Fruit fly (Drosophila melanogaster): ENCODE data around the gene CG43448.

Gene CG43448

dm6 chr3R:30268733-30269132 lies 31.2 kb upstream of the CG43448 start (continued):
- peak; percentile 29 for TF ChIP-seq Sox14 (GFP tag; optimal IDR thresholded peaks at IDR 0.05)
- TF ChIP-seq dac (GFP tag; optimal IDR thresholded peaks at IDR 0.05): no peak
- TF ChIP-seq spab (GFP tag; optimal IDR thresholded peaks at IDR 0.05): peak; percentile 20
- TF ChIP-seq CG8632 (GFP tag; optimal IDR thresholded peaks at IDR 0.05): peak; percentile 27
- TF ChIP-seq cyc (GFP tag; optimal IDR thresholded peaks at IDR 0.05): peak; percentile 38
- no peak for TF ChIP-seq ss (GFP tag; optimal IDR thresholded peaks at IDR 0.05)
- no peak for TF ChIP-seq CG11294 (GFP tag; IDR thresholded peaks at IDR 0.05)
- no peak for TF ChIP-seq fd59A (GFP tag; optimal IDR thresholded peaks at IDR 0.05)
- TF ChIP-seq OdsH (GFP tag; optimal IDR thresholded peaks at IDR 0.05): peak; percentile 30
- TF ChIP-seq Smox (GFP tag; optimal IDR thresholded peaks at IDR 0.05): peak; percentile 35
- TF ChIP-seq CG6163 (GFP tag; IDR thresholded peaks at IDR 0.05): 0 out of 3 replicates have a peak, but pooled peaks have one; percentile 29
- TF ChIP-seq CG11902 (GFP tag; optimal IDR thresholded peaks at IDR 0.05): peak; percentile 28
- TF ChIP-seq Eip75B (GFP tag; optimal IDR thresholded peaks at IDR 0.05): peak; percentile 25
- peak; percentile 10 for TF ChIP-seq CG34406 (GFP tag; optimal IDR thresholded peaks at IDR 0.05)
- peak; percentile 62 for TF ChIP-seq Met (GFP tag; optimal IDR thresholded peaks at IDR 0.05)
- TF ChIP-seq CG3032 (tag; optimal IDR thresholded peaks at IDR 0.05): no peak
- no peak for TF ChIP-seq salr (GFP tag; optimal IDR thresholded peaks at IDR 0.05)
- TF ChIP-seq acj6 (GFP tag; optimal IDR thresholded peaks at IDR 0.05): peak; percentile 33
- no peak for TF ChIP-seq Hr38 (GFP tag; optimal IDR thresholded peaks at IDR 0.05)
- no peak for TF ChIP-seq CG9139 (GFP tag; optimal IDR thresholded peaks at IDR 0.05)
- TF ChIP-seq pdm3 (GFP tag; optimal IDR thresholded peaks at IDR 0.05): peak; percentile 33
- peak; percentile 27 for TF ChIP-seq CG11762 (GFP tag; optimal IDR thresholded peaks at IDR 0.05; ENCODE audit: insufficient read depth)
- peak; percentile 47 for TF ChIP-seq esn (GFP tag; optimal IDR thresholded peaks at IDR 0.05)
- TF ChIP-seq CG6854 (GFP tag; optimal IDR thresholded peaks at IDR 0.05): no peak
- peak; percentile 4 for TF ChIP-seq CG6792 (GFP tag; optimal IDR thresholded peaks at IDR 0.05)

- TF ChIP-seq dac (GFP tag; optimal IDR thresholded peaks at IDR 0.05) (peak; percentile 84), Hr39 (GFP tag; optimal IDR thresholded peaks at IDR 0.05) (peak; percentile 82), CG11762 (GFP tag; optimal IDR thresholded peaks at IDR 0.05; ENCODE audit: insufficient read depth) (peak; percentile 86), ss (GFP tag; optimal IDR thresholded peaks at IDR 0.05) (peak; percentile 94 to 97), vri (GFP tag; optimal IDR thresholded peaks at IDR 0.05) (peak; percentile 83), Sox102F (GFP tag; optimal IDR thresholded peaks at IDR 0.05) (peak; percentile 87), lz (GFP tag; optimal IDR thresholded peaks at IDR 0.05) (peak; percentile 84), net (GFP tag; optimal IDR thresholded peaks at IDR 0.05) (peak; percentile 95), Smox (GFP tag; optimal IDR thresholded peaks at IDR 0.05) (peak; percentile 85), CG6854 (GFP tag; optimal IDR thresholded peaks at IDR 0.05) (peak; percentile 61), topi (GFP tag; optimal IDR thresholded peaks at IDR 0.05) (peak; percentile 83), CG34406 (GFP tag; optimal IDR thresholded peaks at IDR 0.05) (peak; percentile 91), acj6 (GFP tag; optimal IDR thresholded peaks at IDR 0.05) (peak; percentile 96), CG3919 (GFP tag; optimal IDR thresholded peaks at IDR 0.05) (peak; percentile 94), Eip75B (GFP tag; optimal IDR thresholded peaks at IDR 0.05) (peak; percentile 92), CG15336 (GFP tag; IDR thresholded peaks at IDR 0.05) (peak; percentile 97), Ets21C (GFP tag; optimal IDR thresholded peaks at IDR 0.05) (peak; percentile 66), pdm3 (GFP tag; optimal IDR thresholded peaks at IDR 0.05) (peak; percentile 95), CG6792 (GFP tag; optimal IDR thresholded peaks at IDR 0.05) (peak; percentile 90), Sox15 (GFP tag; optimal IDR thresholded peaks at IDR 0.05) (peak; percentile 72), Lpt (GFP tag; optimal IDR thresholded peaks at IDR 0.05) (peak; percentile 88), CG11294 (GFP tag; IDR thresholded peaks at IDR 0.05) (peak; percentile 94), Ets96B (tag; optimal IDR thresholded peaks at IDR 0.05) (peak; percentile 95), CG31627 (GFP tag; optimal IDR thresholded peaks at IDR 0.05) (peak; percentile 81), fkh (GFP tag; optimal IDR thresholded peaks at IDR 0.05) (no peak), fd85E (GFP tag; optimal IDR thresholded peaks at IDR 0.05) (peak; percentile 66), Met (GFP tag; optimal IDR thresholded peaks at IDR 0.05) (peak; percentile 87), CG1621 (tag; optimal IDR thresholded peaks at IDR 0.05) (peak; percentile 96), dsx (GFP tag; optimal IDR thresholded peaks at IDR 0.05; ENCODE audit: poor library complexity, severe bottlenecking) (peak; percentile 96), CG11902 (GFP tag; optimal IDR thresholded peaks at IDR 0.05) (peak; percentile 71), Gug (GFP tag; IDR thresholded peaks at IDR 0.05) (peak; percentile 96), CG8319 (GFP tag; optimal IDR thresholded peaks at IDR 0.05) (peak; percentile 78), eg (GFP tag; IDR thresholded peaks at IDR 0.05) (peak; percentile 97), salr (GFP tag; optimal IDR thresholded peaks at IDR 0.05) (peak; percentile 94 to 97), CG16779 (tag; optimal IDR thresholded peaks at IDR 0.05) (peak; percentile 75), CG6276 (GFP tag; optimal IDR thresholded peaks at IDR 0.05) (peak; percentile 79), CG6808 (GFP tag; optimal IDR thresholded peaks at IDR 0.05) (peak; percentile 96)
These were observed 27.9 kb upstream of the CG43448 start for dm6 chr3R:30265420-30265819.
